Fruit fly (Drosophila melanogaster): ENCODE measurements around the gene CG14074.
A peak's percentile ranks its signal among the peaks of the same experiment; 100 is the strongest.

The CG14074 gene

DNA sequence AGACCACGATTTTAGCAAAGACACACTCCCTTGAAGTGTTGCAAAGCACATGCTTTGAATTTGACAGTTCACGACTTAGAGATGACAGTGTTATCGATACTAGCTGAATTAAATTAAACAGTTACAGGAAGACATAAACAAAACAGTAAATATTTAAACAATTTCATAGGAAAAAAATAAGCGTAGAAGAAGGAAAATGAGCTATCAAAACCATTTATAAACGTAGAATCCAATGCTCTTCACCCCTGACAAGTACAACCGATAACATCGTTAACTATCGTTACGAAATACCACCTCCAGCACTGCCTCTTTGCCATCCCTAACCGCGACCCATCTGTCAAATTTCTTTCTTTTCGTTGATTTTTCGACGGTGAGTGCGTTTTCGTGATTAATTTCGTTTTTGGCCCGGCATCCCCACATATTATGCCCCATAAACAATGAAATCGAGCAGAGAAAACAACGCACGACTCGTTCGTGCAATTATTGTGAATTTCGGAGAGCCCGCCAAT, 32.8 kb downstream of the CG14074 start, which contains the start of gene RpL26 (continued):
- TF ChIP-seq Sry-δ (GFP tag; optimal IDR thresholded peaks at IDR 0.05) (peak; percentile 99), B-H1 (GFP tag; IDR thresholded peaks at IDR 0.05) (peak; percentile 57; the same call in 1 of the 3 replicates), CG11093 (GFP tag; IDR thresholded peaks at IDR 0.05) (0 out of 3 replicates have a peak, but pooled peaks have one; percentile 41), repo (GFP tag; optimal IDR thresholded peaks at IDR 0.05) (peak; percentile 56), sisA (GFP tag; IDR thresholded peaks at IDR 0.05) (peak; percentile 75), CG3407 (GFP tag; optimal IDR thresholded peaks at IDR 0.05) (peak; percentile 61), sima (GFP tag; optimal IDR thresholded peaks at IDR 0.05) (peak; percentile 47), CG12659 (GFP tag; optimal IDR thresholded peaks at IDR 0.05) (peak; percentile 89), her (GFP tag; optimal IDR thresholded peaks at IDR 0.05) (peak; percentile 41), Oli (tag; optimal IDR thresholded peaks at IDR 0.05) (peak; percentile 51), psq (GFP tag; optimal IDR thresholded peaks at IDR 0.05) (peak; percentile 36), Fer1 (GFP tag; optimal IDR thresholded peaks at IDR 0.05) (peak; percentile 73), ac (GFP tag; optimal IDR thresholded peaks at IDR 0.05) (no peak), gcm2 (GFP tag; optimal IDR thresholded peaks at IDR 0.05) (peak; percentile 24), wdn (GFP tag; IDR thresholded peaks at IDR 0.05) (no peak), Opbp (GFP tag; IDR thresholded peaks at IDR 0.05; ENCODE audit: partially characterized antibody) (peak; percentile 93), Rfx (GFP tag; IDR thresholded peaks at IDR 0.05) (peak; percentile 80), CG7987 (GFP tag; optimal IDR thresholded peaks at IDR 0.05) (peak; percentile 66), unc-4 (GFP tag; IDR thresholded peaks at IDR 0.05; ENCODE audit: partially characterized antibody) (peak; percentile 94), HmgD (GFP tag; optimal IDR thresholded peaks at IDR 0.05) (peak; percentile 72), Scr (GFP tag; IDR thresholded peaks at IDR 0.05; ENCODE audit: partially characterized antibody) (peak; percentile 99), tup (GFP tag; optimal IDR thresholded peaks at IDR 0.05) (peak; percentile 17), CG2199 (GFP tag; IDR thresholded peaks at IDR 0.05) (no peak), D19B (GFP tag; optimal IDR thresholded peaks at IDR 0.05) (peak; percentile 46), CG3281 (GFP tag; optimal IDR thresholded peaks at IDR 0.05) (peak; percentile 72), CG13775 (GFP tag; optimal IDR thresholded peaks at IDR 0.05) (peak; percentile 87), tgo (GFP tag; IDR thresholded peaks at IDR 0.05) (no peak; the same call in 2 of the 3 replicates), pb (GFP tag; optimal IDR thresholded peaks at IDR 0.05) (peak; percentile 48), CG10979 (tag; optimal IDR thresholded peaks at IDR 0.05) (peak; percentile 46), CG10267 (tag; optimal IDR thresholded peaks at IDR 0.05) (peak; percentile 93), CG7963 (GFP tag; IDR thresholded peaks at IDR 0.05; ENCODE audit: partially characterized antibody) (peak; percentile 85), CG6854 (GFP tag; optimal IDR thresholded peaks at IDR 0.05) (peak; percentile 25), CG4360 (GFP tag; IDR thresholded peaks at IDR 0.05) (no peak), pfk (GFP tag; optimal IDR thresholded peaks at IDR 0.05) (no peak), Optix (GFP tag; IDR thresholded peaks at IDR 0.05) (0 out of 3 replicates have a peak, but pooled peaks have one; percentile 44), CG4328 (GFP tag; optimal IDR thresholded peaks at IDR 0.05) (peak; percentile 77), CG6272 (GFP tag; IDR thresholded peaks at IDR 0.05) (peak; percentile 83), CG11504 (tag; optimal IDR thresholded peaks at IDR 0.05) (no peak), zen2 (GFP tag; IDR thresholded peaks at IDR 0.05; ENCODE audit: partially characterized antibody) (peak; percentile 96), fd3F (GFP tag; optimal IDR thresholded peaks at IDR 0.05) (peak; percentile 66), CG15696 (tag; optimal IDR thresholded peaks at IDR 0.05) (peak; percentile 72), Dad (GFP tag; optimal IDR thresholded peaks at IDR 0.05) (peak; percentile 72), ham (GFP tag; IDR thresholded peaks at IDR 0.05) (no peak), CG4404 (GFP tag; IDR thresholded peaks at IDR 0.05) (peak; percentile 83), ranshi (GFP tag; IDR thresholded peaks at IDR 0.05) (0 out of 2 replicates have a peak, but pooled peaks have one; percentile 61), abd-A (tag; optimal IDR thresholded peaks at IDR 0.05) (no peak), CG10147 (GFP tag; optimal IDR thresholded peaks at IDR 0.05) (peak; percentile 61), Eip74EF (GFP tag; optimal IDR thresholded peaks at IDR 0.05) (peak in 1 of 2 experiments; percentile 35), CG7786 (GFP tag; optimal IDR thresholded peaks at IDR 0.05) (peak; percentile 83)
